Worm (Caenorhabditis elegans) whole organism, L1 larva: ENCODE results near the gene F17A9.4.

ENCODE experiments used
- C34B4.2 ChIP-seq: sonication (generic microtip); optimal IDR thresholded peaks from 2 replicates; lab custom pipeline; 2017; ENCODE audit warnings: mild to moderate bottlenecking, missing genetic modification characterization, missing compliant biosample characterization
- fkh-10 ChIP-seq: sonication (generic microtip); optimal IDR thresholded peaks from 2 replicates; lab custom pipeline; 2017; ENCODE audit warnings: missing biosample characterization, missing genetic modification reagents, missing genetic modification characterization
- nhr-11 ChIP-seq: fragments of 150-350 bp; optimal IDR thresholded peaks from 2 replicates; lab custom pipeline; 2014; ENCODE audit warnings: missing biosample characterization, missing genetic modification characterization
- nhr-28 ChIP-seq: fragments of 150-350 bp; optimal IDR thresholded peaks from 2 replicates; lab custom pipeline; 2014; ENCODE audit warnings: missing biosample characterization, missing genetic modification characterization
- sup-37 ChIP-seq: fragments of 200-800 bp; sonication (Bioruptor generic); optimal IDR thresholded peaks from 2 replicates; lab custom pipeline; 2018; ENCODE audit warnings: mild to moderate bottlenecking, missing genetic modification characterization, missing compliant biosample characterization

DNA sequence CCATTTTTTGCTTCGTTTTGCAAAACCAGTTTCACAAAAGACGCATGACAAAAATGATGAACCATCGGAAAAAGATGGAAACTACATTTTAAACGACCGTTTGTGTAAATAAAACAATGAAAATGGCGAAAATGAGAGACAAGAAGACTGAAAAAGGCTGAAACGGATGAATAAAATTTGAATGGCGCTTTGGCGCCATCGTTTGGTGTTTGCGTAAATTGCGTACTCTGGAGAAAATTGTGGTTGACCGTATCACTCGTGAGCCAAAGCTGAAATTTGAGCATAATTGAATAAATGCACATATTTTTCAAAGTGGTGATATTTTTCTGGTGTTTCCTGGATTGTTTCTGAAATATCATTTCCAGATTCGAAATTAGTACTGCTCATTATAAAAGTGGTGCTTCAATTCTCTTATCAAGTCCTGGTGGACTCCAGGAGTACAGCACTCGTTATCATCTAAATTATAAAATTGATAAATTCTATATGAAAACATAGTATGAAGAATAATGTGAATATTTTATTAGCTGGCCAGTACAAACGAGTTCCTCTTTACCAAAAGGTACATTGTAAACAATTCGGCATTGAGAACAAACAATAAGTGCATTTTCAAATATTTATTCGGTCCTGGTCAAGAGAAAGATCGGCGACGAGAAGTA is 9.1 kb downstream of the F17A9.4 start:
- TF ChIP-seq fkh-10 (GFP tag; lab: Kevin White, UChicago): no peak
- TF ChIP-seq sup-37 (GFP tag; lab: Kevin White, UChicago): no peak
- TF ChIP-seq nhr-11 (tag; lab: Kevin White, UChicago): no peak
- no peak for TF ChIP-seq C34B4.2 (tag; lab: Kevin White, UChicago)
- TF ChIP-seq nhr-28 (tag; lab: Kevin White, UChicago): no peak
